Worm (Caenorhabditis elegans) whole organism, midembryonic: ENCODE results near the gene daf-42.

Source experiments
- T22C8.4 ChIP-seq: fragments of 200-800 bp; sonication (Bioruptor generic); IDR thresholded peaks from 2 replicates; pipeline ENCODE4 v1.3.6; 2022; ENCODE audit warnings: missing genetic modification characterization, missing compliant biosample characterization
- cog-1 ChIP-seq: sonication (generic microtip); optimal IDR thresholded peaks from 2 replicates; lab custom pipeline; 2016; ENCODE audit warnings: missing genetic modification characterization, missing compliant biosample characterization
- flt-1 ChIP-seq: fragments of 200-800 bp; sonication (Bioruptor generic); IDR thresholded peaks from 2 replicates; pipeline ENCODE4 v1.3.6; 2022; ENCODE audit warnings: missing genetic modification characterization, missing compliant biosample characterization
- med-1 ChIP-seq: sonication (generic microtip); optimal IDR thresholded peaks from 2 replicates; lab custom pipeline; 2017; ENCODE audit warnings: missing genetic modification characterization, mild to moderate bottlenecking, missing compliant biosample characterization, antibody characterized with exemption, missing genetic modification reagents; ENCODE audit not compliant: insufficient read depth
- ztf-29 ChIP-seq: fragments of 200-800 bp; sonication (Bioruptor generic); IDR thresholded peaks from 2 replicates; pipeline ENCODE4 v1.3.6; 2022; ENCODE audit warnings: missing genetic modification reagents, missing genetic modification characterization, missing compliant biosample characterization

DNA sequence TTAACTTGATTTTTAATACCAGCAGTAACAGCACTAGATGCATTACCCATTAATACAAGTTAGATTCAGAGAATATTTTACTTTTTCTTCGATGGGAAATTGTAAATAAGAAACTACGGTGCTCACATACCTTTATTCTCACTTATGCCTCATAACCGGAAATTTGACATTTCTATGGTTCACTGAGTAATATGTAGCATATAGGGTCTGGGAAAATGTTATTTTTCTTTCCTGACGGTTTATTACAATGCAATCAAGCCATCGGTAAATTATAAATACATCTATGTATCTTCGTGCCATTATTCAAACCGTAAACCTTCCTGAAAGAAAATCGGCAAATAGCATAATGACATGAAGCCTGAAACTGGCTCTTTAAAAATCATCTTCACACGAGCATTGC is 14.0 kb downstream of the daf-42 start, which contains the start of gene ocr-4:
- TF ChIP-seq med-1 (GFP tag; lab: Kevin White, UChicago): no peak
- no peak for TF ChIP-seq cog-1 (tag; lab: Kevin White, UChicago)
- no peak for TF ChIP-seq T22C8.4
- TF ChIP-seq flt-1 (GFP tag; lab: Robert Waterston, UW): no peak
- no peak for TF ChIP-seq ztf-29 (GFP tag; lab: Robert Waterston, UW)
